Fruit fly (Drosophila melanogaster) whole organism, embryonic: Measurements from ENCODE around the gene CG9920.

Experiments used
- Atf6 ChIP-seq: fragments of 200-800 bp; sonication (Bioruptor generic); IDR thresholded peaks from 2 replicates; pipeline ENCODE4 v1.3.6; 2022; ENCODE audit warnings: missing biosample characterization, missing genetic modification characterization
- B-H2 ChIP-seq: fragments of 200-800 bp; sonication (Bioruptor generic); optimal IDR thresholded peaks from 2 replicates; lab custom pipeline; 2018; ENCODE audit warnings: missing biosample characterization, mild to moderate bottlenecking, missing genetic modification characterization
- CG10209 ChIP-seq: fragments of 200-800 bp; sonication (Bioruptor generic); optimal IDR thresholded peaks from 3 replicates; lab custom pipeline; 2017; ENCODE audit warnings: missing biosample characterization, mild to moderate bottlenecking, missing genetic modification characterization, missing genetic modification reagents
- CG10274 ChIP-seq: fragments of 200-800 bp; sonication (Bioruptor generic); optimal IDR thresholded peaks from 3 replicates; lab custom pipeline; 2017; ENCODE audit warnings: missing biosample characterization, mild to moderate bottlenecking, missing genetic modification characterization
- CG10366 ChIP-seq: fragments of 200-800 bp; sonication (Bioruptor generic); IDR thresholded peaks from 2 replicates; pipeline ENCODE4 v1.3.6; 2022; ENCODE audit warnings: missing biosample characterization, missing genetic modification characterization
- CG11398 ChIP-seq: fragments of 200-800 bp; sonication (Bioruptor generic); optimal IDR thresholded peaks from 2 replicates; lab custom pipeline; 2016; ENCODE audit warnings: missing biosample characterization, missing genetic modification characterization
- CG12769 ChIP-seq: fragments of 200-800 bp; sonication (Bioruptor generic); optimal IDR thresholded peaks from 2 replicates; lab custom pipeline; 2019; ENCODE audit warnings: missing biosample characterization, mild to moderate bottlenecking, missing genetic modification characterization, moderate library complexity
- CG12942 ChIP-seq: fragments of 200-800 bp; sonication (Bioruptor generic); optimal IDR thresholded peaks from 3 replicates; lab custom pipeline; 2016; ENCODE audit warnings: missing biosample characterization, missing genetic modification characterization
- CG13287 ChIP-seq: fragments of 200-800 bp; sonication (Bioruptor generic); IDR thresholded peaks from 2 replicates; pipeline ENCODE4 v1.3.6; 2022; ENCODE audit warnings: missing biosample characterization, missing genetic modification characterization; ENCODE audit not compliant: partially characterized antibody
- CG15601 ChIP-seq: fragments of 200-800 bp; sonication (Bioruptor generic); optimal IDR thresholded peaks from 3 replicates; lab custom pipeline; 2019; ENCODE audit warnings: missing biosample characterization, mild to moderate bottlenecking, missing genetic modification characterization, moderate library complexity
- CG16779 ChIP-seq: fragments of 200-800 bp; sonication (Bioruptor generic); IDR thresholded peaks from 2 replicates; pipeline ENCODE4 v1.3.6; 2022; ENCODE audit warnings: missing biosample characterization, missing genetic modification characterization
- CG2678 ChIP-seq: fragments of 200-800 bp; sonication (Bioruptor generic); optimal IDR thresholded peaks from 3 replicates; lab custom pipeline; 2019; ENCODE audit warnings: missing biosample characterization, mild to moderate bottlenecking, missing genetic modification characterization, moderate library complexity
- CG30020 ChIP-seq: fragments of 200-800 bp; optimal IDR thresholded peaks from 2 replicates; lab custom pipeline; 2019; ENCODE audit warnings: missing biosample characterization, mild to moderate bottlenecking, missing genetic modification characterization, moderate library complexity
- CG3407 ChIP-seq: fragments of 200-800 bp; sonication (Bioruptor generic); optimal IDR thresholded peaks from 2 replicates; lab custom pipeline; 2018; ENCODE audit warnings: missing biosample characterization, mild to moderate bottlenecking, missing genetic modification characterization
- CG34376 ChIP-seq: fragments of 200-800 bp; sonication (Bioruptor generic); optimal IDR thresholded peaks from 2 replicates; lab custom pipeline; 2018; ENCODE audit warnings: missing biosample characterization, mild to moderate bottlenecking, missing genetic modification characterization
- CG4282 ChIP-seq: fragments of 200-800 bp; sonication (Bioruptor generic); optimal IDR thresholded peaks from 2 replicates; lab custom pipeline; 2016; ENCODE audit warnings: missing biosample characterization, missing genetic modification characterization
- CG4854 ChIP-seq: fragments of 200-800 bp; sonication (Bioruptor generic); optimal IDR thresholded peaks from 2 replicates; lab custom pipeline; 2016; ENCODE audit warnings: missing biosample characterization, missing genetic modification characterization, inconsistent platforms
- CG7839 ChIP-seq: fragments of 200-800 bp; sonication (Bioruptor generic); optimal IDR thresholded peaks from 3 replicates; lab custom pipeline; 2018; ENCODE audit warnings: missing biosample characterization, mild to moderate bottlenecking, missing genetic modification characterization, moderate library complexity
- CG8924 ChIP-seq: fragments of 200-800 bp; optimal IDR thresholded peaks from 3 replicates; lab custom pipeline; 2019; ENCODE audit warnings: missing biosample characterization, mild to moderate bottlenecking, missing genetic modification characterization, moderate library complexity
- CG9609 ChIP-seq: fragments of 200-800 bp; sonication (Bioruptor generic); optimal IDR thresholded peaks from 3 replicates; lab custom pipeline; 2016; ENCODE audit warnings: missing biosample characterization, missing genetic modification characterization
- Dad ChIP-seq: fragments of 200-800 bp; sonication (Bioruptor generic); optimal IDR thresholded peaks from 3 replicates; lab custom pipeline; 2016; ENCODE audit warnings: missing biosample characterization, missing genetic modification characterization
- Drgx ChIP-seq: fragments of 200-800 bp; sonication (Bioruptor generic); IDR thresholded peaks from 2 replicates; pipeline ENCODE4 v1.3.6; 2022; ENCODE audit warnings: missing biosample characterization, missing genetic modification characterization
- ERR ChIP-seq: fragments of 200-800 bp; sonication (Bioruptor generic); optimal IDR thresholded peaks from 2 replicates; lab custom pipeline; 2016; ENCODE audit warnings: missing biosample characterization, missing genetic modification characterization
- Ets97D ChIP-seq: fragments of 200-800 bp; sonication (Bioruptor generic); optimal IDR thresholded peaks from 3 replicates; lab custom pipeline; 2016; ENCODE audit warnings: missing biosample characterization, missing genetic modification characterization
- Gug ChIP-seq: fragments of 200-800 bp; sonication (Bioruptor generic); IDR thresholded peaks from 4 replicates; pipeline ENCODE4 v1.3.6; 2022; ENCODE audit warnings: missing biosample characterization, missing genetic modification characterization
- Hr51 ChIP-seq, 2 experiments: fragments of 200-800 bp; sonication (Bioruptor generic); optimal IDR thresholded peaks; 2 replicates in 1 of 2; 3 replicates in 1 of 2; lab custom pipeline; 2016 to 2018; ENCODE audit warnings: missing biosample characterization in 2 of 2, missing genetic modification characterization in 2 of 2, mild to moderate bottlenecking in 1 of 2, moderate library complexity in 1 of 2
- Mad ChIP-seq: fragments of 200-800 bp; sonication (Bioruptor generic); optimal IDR thresholded peaks from 2 replicates; lab custom pipeline; 2016; ENCODE audit warnings: missing biosample characterization, missing genetic modification characterization
- Med ChIP-seq: fragments of 200-800 bp; sonication (Bioruptor generic); peaks from one replicate; lab custom pipeline; 2016; ENCODE audit warnings: missing biosample characterization, missing genetic modification characterization, mild to moderate bottlenecking, inconsistent platforms, moderate library complexity
- Nf-YA ChIP-seq: fragments of 200-800 bp; sonication (Bioruptor generic); IDR thresholded peaks from 2 replicates; pipeline ENCODE4 v1.3.6; 2022; ENCODE audit warnings: missing biosample characterization, missing genetic modification characterization
- Nf-YC ChIP-seq: fragments of 200-800 bp; optimal IDR thresholded peaks from 3 replicates; lab custom pipeline; 2019; ENCODE audit warnings: missing biosample characterization, mild to moderate bottlenecking, missing genetic modification characterization, moderate library complexity
- Scr ChIP-seq: fragments of 200-800 bp; sonication (Bioruptor generic); IDR thresholded peaks from 2 replicates; pipeline ENCODE4 v1.3.6; 2022; ENCODE audit warnings: missing biosample characterization, missing genetic modification characterization; ENCODE audit not compliant: partially characterized antibody
- Taf1 ChIP-seq: fragments of 200-800 bp; sonication (Bioruptor generic); IDR thresholded peaks from 2 replicates; pipeline ENCODE4 v1.3.6; 2022; ENCODE audit warnings: missing biosample characterization, missing genetic modification characterization
- Xrp1 ChIP-seq: fragments of 200-800 bp; sonication (Bioruptor generic); IDR thresholded peaks from 2 replicates; pipeline ENCODE4 v1.3.6; 2022; ENCODE audit warnings: missing biosample characterization, missing genetic modification characterization
- ac ChIP-seq: fragments of 200-800 bp; sonication (Bioruptor generic); optimal IDR thresholded peaks from 3 replicates; lab custom pipeline; 2017; ENCODE audit warnings: missing biosample characterization, mild to moderate bottlenecking, missing genetic modification characterization
- cato ChIP-seq: fragments of 200-800 bp; sonication (Bioruptor generic); optimal IDR thresholded peaks from 2 replicates; lab custom pipeline; 2016; ENCODE audit warnings: missing biosample characterization, missing genetic modification characterization, borderline replicate concordance
- ems ChIP-seq: fragments of 200-800 bp; sonication (Bioruptor generic); optimal IDR thresholded peaks from 3 replicates; lab custom pipeline; 2016; ENCODE audit warnings: missing biosample characterization, missing genetic modification characterization
- ewg ChIP-seq: fragments of 200-800 bp; sonication (Bioruptor generic); optimal IDR thresholded peaks from 3 replicates; lab custom pipeline; 2017; ENCODE audit warnings: mild to moderate bottlenecking, missing biosample characterization, missing genetic modification reagents, missing genetic modification characterization
- exex ChIP-seq: fragments of 200-800 bp; sonication (Bioruptor generic); optimal IDR thresholded peaks from 4 replicates; lab custom pipeline; 2018; ENCODE audit warnings: missing biosample characterization, mild to moderate bottlenecking, missing genetic modification characterization, moderate library complexity
- kah ChIP-seq: fragments of 200-800 bp; sonication (Bioruptor generic); optimal IDR thresholded peaks from 2 replicates; lab custom pipeline; 2018; ENCODE audit warnings: missing biosample characterization, mild to moderate bottlenecking, missing genetic modification characterization
- lilli ChIP-seq: fragments of 200-800 bp; sonication (Bioruptor generic); optimal IDR thresholded peaks from 3 replicates; lab custom pipeline; 2016; ENCODE audit warnings: missing biosample characterization, missing genetic modification characterization
- nau ChIP-seq: fragments of 200-800 bp; sonication (Bioruptor generic); optimal IDR thresholded peaks from 3 replicates; lab custom pipeline; 2017; ENCODE audit warnings: missing biosample characterization, mild to moderate bottlenecking, missing genetic modification characterization, missing genetic modification reagents
- oc ChIP-seq: fragments of 200-800 bp; sonication (Bioruptor generic); optimal IDR thresholded peaks from 2 replicates; lab custom pipeline; 2018; ENCODE audit warnings: missing biosample characterization, mild to moderate bottlenecking, missing genetic modification characterization, moderate library complexity
- onecut ChIP-seq: fragments of 200-800 bp; sonication (Bioruptor generic); IDR thresholded peaks from 2 replicates; pipeline ENCODE4 v1.3.6; 2022; ENCODE audit warnings: missing biosample characterization, missing genetic modification characterization
- otp ChIP-seq: fragments of 200-800 bp; sonication (Bioruptor generic); IDR thresholded peaks from 3 replicates; pipeline ENCODE4, ENCODE4 v1.3.6; 2022; ENCODE audit warnings: missing biosample characterization, missing genetic modification characterization
- stc ChIP-seq: fragments of 200-800 bp; sonication (Bioruptor generic); IDR thresholded peaks from 2 replicates; pipeline ENCODE4 v1.3.6; 2022; ENCODE audit warnings: missing biosample characterization, missing genetic modification characterization
- tap ChIP-seq: fragments of 200-800 bp; optimal IDR thresholded peaks from 3 replicates; lab custom pipeline; 2019; ENCODE audit warnings: missing biosample characterization, mild to moderate bottlenecking, missing genetic modification characterization, moderate library complexity
- tup ChIP-seq: fragments of 200-800 bp; sonication (Bioruptor generic); optimal IDR thresholded peaks from 2 replicates; lab custom pipeline; 2016; ENCODE audit warnings: missing biosample characterization, mild to moderate bottlenecking, missing genetic modification characterization, moderate library complexity
- vvl ChIP-seq: fragments of 200-800 bp; sonication (Bioruptor generic); IDR thresholded peaks from 2 replicates; pipeline ENCODE4 v1.3.6; 2022; ENCODE audit warnings: missing biosample characterization, missing genetic modification characterization
- zen2 ChIP-seq: fragments of 200-800 bp; sonication (Bioruptor generic); IDR thresholded peaks from 3 replicates; pipeline ENCODE4 v1.3.6; 2022; ENCODE audit warnings: missing biosample characterization, missing genetic modification characterization; ENCODE audit not compliant: partially characterized antibody

Gene CG9920

dm6 chr3R:14088887-14089567 is 8.9 kb downstream of the CG9920 start, which contains the start of gene Npc2b (continued):
- peak; percentile 26 for TF ChIP-seq B-H2
- peak; percentile 92 for TF ChIP-seq Med (GFP tag; lab: Kevin White, UChicago)
- TF ChIP-seq CG10274 = no peak
- peak; percentile 37 for TF ChIP-seq CG4282 (GFP tag; lab: Kevin White, UChicago)
- TF ChIP-seq Gug (GFP tag; lab: Robert Waterston, UW) = 0 out of 4 replicates have a peak, but pooled peaks have one; percentile 6
- peak; percentile 53 for TF ChIP-seq onecut
- TF ChIP-seq Mad (GFP tag; lab: Kevin White, UChicago) = peak; percentile 57
- TF ChIP-seq otp (GFP tag; lab: Robert Waterston, UW) = 0 out of 3 replicates have a peak, but pooled peaks have one; percentile 34
- peak; percentile 12 for TF ChIP-seq ewg (GFP tag; lab: Kevin White, UChicago)
- TF ChIP-seq CG34376 (GFP tag; lab: Kevin White, UChicago) = no peak
- no peak for TF ChIP-seq ERR (GFP tag; lab: Kevin White, UChicago)
- no peak for TF ChIP-seq zen2 (GFP tag; lab: Robert Waterston, UW)
- peak; percentile 38; the same call in 1 of the 2 replicates for TF ChIP-seq Scr (GFP tag; lab: Robert Waterston, UW)
- TF ChIP-seq CG7839 (tag; lab: Kevin White, UChicago) = peak; percentile 54
- peak; percentile 49 for TF ChIP-seq CG10209 (GFP tag; lab: Kevin White, UChicago)
- TF ChIP-seq CG12942 (GFP tag; lab: Kevin White, UChicago) = peak; percentile 30
- no peak for TF ChIP-seq CG30020 (tag; lab: Kevin White, UChicago)
- peak; percentile 60 for TF ChIP-seq CG4854 (GFP tag; lab: Kevin White, UChicago)
- peak; percentile 39; the same call in 1 of the 2 replicates for TF ChIP-seq CG13287 (GFP tag; lab: Robert Waterston, UW)
- TF ChIP-seq Nf-YA = no peak
- no peak for TF ChIP-seq kah
- peak; percentile 52 to 53 for TF ChIP-seq Hr51 (GFP tag; optimal IDR thresholded peaks at IDR 0.05; lab: Kevin White, UChicago)
- peak; percentile 17 for TF ChIP-seq CG15601 (tag; lab: Kevin White, UChicago)
- TF ChIP-seq stc = peak; percentile 9; the same call in 1 of the 2 replicates
- TF ChIP-seq CG3407 (GFP tag; lab: Kevin White, UChicago) = peak; percentile 41
- no peak for TF ChIP-seq cato (GFP tag; lab: Kevin White, UChicago)
- TF ChIP-seq nau (GFP tag; lab: Kevin White, UChicago) = peak; percentile 29
- TF ChIP-seq CG16779 (GFP tag; lab: Robert Waterston, UW) = no peak; the same call in 1 of the 2 replicates
- peak; percentile 1 for TF ChIP-seq CG11398 (GFP tag; lab: Kevin White, UChicago)
- TF ChIP-seq CG12769 (tag; lab: Kevin White, UChicago) = peak; percentile 23
- TF ChIP-seq oc = no peak
- no peak for TF ChIP-seq Nf-YC (tag; lab: Kevin White, UChicago)
- peak; percentile 52 for TF ChIP-seq Xrp1 (GFP tag; lab: Robert Waterston, UW)
- peak; percentile 76 for TF ChIP-seq lilli
- TF ChIP-seq CG9609 (GFP tag; lab: Kevin White, UChicago) = peak; percentile 44
- peak; percentile 20 for TF ChIP-seq Dad (GFP tag; lab: Kevin White, UChicago)
- no peak for TF ChIP-seq Taf1
- TF ChIP-seq Atf6 (GFP tag; lab: Robert Waterston, UW) = peak; percentile 39; the same call in 1 of the 2 replicates
- no peak for TF ChIP-seq tup (GFP tag; lab: Kevin White, UChicago)
- TF ChIP-seq tap (tag; lab: Kevin White, UChicago) = peak; percentile 30
- TF ChIP-seq CG2678 (tag; lab: Kevin White, UChicago) = peak; percentile 32
- peak; percentile 45 for TF ChIP-seq ems (GFP tag; lab: Kevin White, UChicago)
- peak; percentile 65 for TF ChIP-seq CG10366 (GFP tag; lab: Robert Waterston, UW)
- peak; percentile 20 for TF ChIP-seq exex (tag; lab: Kevin White, UChicago)
- TF ChIP-seq Drgx (GFP tag; lab: Robert Waterston, UW) = peak; percentile 13; the same call in 1 of the 2 replicates
- no peak for TF ChIP-seq ac (GFP tag; lab: Kevin White, UChicago)
- peak; percentile 19 for TF ChIP-seq CG8924 (tag; lab: Kevin White, UChicago)
- peak; percentile 49 for TF ChIP-seq Ets97D
- peak; percentile 43; the same call in 1 of the 2 replicates for TF ChIP-seq vvl (GFP tag; lab: Robert Waterston, UW)
